Fruit fly (Drosophila melanogaster) Kc167 (cell line): ENCODE data around the gene CG10029.

Experiments
- Myc ChIP-seq: fragments of >200 bp; optimal IDR thresholded peaks from 2 replicates; lab custom pipeline; 2017; ENCODE audit warnings: missing external identifiers
- Sin3A ChIP-seq: fragments of >200 bp; optimal IDR thresholded peaks from 2 replicates; lab custom pipeline; 2018; ENCODE audit warnings: missing external identifiers
- h ChIP-seq: fragments of >200 bp; optimal IDR thresholded peaks from 3 replicates; lab custom pipeline; 2018; ENCODE audit warnings: missing external identifiers
- insv ChIP-seq: fragments of >200 bp; optimal IDR thresholded peaks from 3 replicates; lab custom pipeline; 2018; ENCODE audit warnings: missing external identifiers
- psq ChIP-seq: fragments of >200 bp; optimal IDR thresholded peaks from 2 replicates; lab custom pipeline; 2017; ENCODE audit warnings: missing external identifiers
- ttk ChIP-seq: sonication (Bioruptor generic); optimal IDR thresholded peaks from 2 replicates; lab custom pipeline; 2017; ENCODE audit warnings: missing external identifiers

Gene CG10029

dm6 chr3R:7313034-7313433 lies 4.0 kb downstream of the CG10029 start:
- TF ChIP-seq Sin3A (no peak), Myc (lab: Kevin White, UChicago) (no peak), psq (no peak), ttk (no peak), insv (lab: Kevin White, UChicago) (no peak), h (no peak)

dm6 chr3R:7310576-7310975 lies 6.4 kb downstream of the CG10029 start:
- TF ChIP-seq ttk, result no peak

dm6 chr3R:7309579-7310037 lies 7.4 kb downstream of the CG10029 start, which contains the start of gene rn:
TSS of gene rn (minus strand) at chr3R:7309629.
- no peak for TF ChIP-seq Myc (lab: Kevin White, UChicago)
- no peak for TF ChIP-seq ttk
- no peak for TF ChIP-seq psq
- TF ChIP-seq insv (lab: Kevin White, UChicago), result no peak
- no peak for TF ChIP-seq h
- no peak for TF ChIP-seq Sin3A

dm6 chr3R:7306539-7307192 lies 10.3 kb downstream of the CG10029 start:
- no peak for TF ChIP-seq Myc (lab: Kevin White, UChicago)
- no peak for TF ChIP-seq psq
- TF ChIP-seq ttk, result no peak
- TF ChIP-seq insv (lab: Kevin White, UChicago), result no peak
- no peak for TF ChIP-seq Sin3A
- no peak for TF ChIP-seq h

- TF ChIP-seq Sin3A (no peak), psq (no peak), ttk (no peak), insv (lab: Kevin White, UChicago) (no peak), h (no peak), Myc (lab: Kevin White, UChicago) (no peak)
Observed at dm6 chr3R:7304455-7305088, 12.4 kb downstream of the CG10029 start, which contains the start of gene CG42544. TSS of gene CG42544 (plus strand) at chr3R:7304592.

dm6 chr3R:7285662-7286061 lies 31.3 kb downstream of the CG10029 start, which contains the start of gene RacGAP84C:
TSS of gene RacGAP84C (plus strand) at chr3R:7285962.
- no peak for TF ChIP-seq psq
- TF ChIP-seq ttk, result no peak
- TF ChIP-seq Myc (lab: Kevin White, UChicago), result no peak
- no peak for TF ChIP-seq Sin3A

- TF ChIP-seq insv (lab: Kevin White, UChicago), result no peak
- TF ChIP-seq h, result no peak
- TF ChIP-seq Sin3A, result no peak
- TF ChIP-seq Myc (lab: Kevin White, UChicago), result no peak
- TF ChIP-seq ttk, result no peak
- no peak for TF ChIP-seq psq
Observed at dm6 chr3R:7282244-7282890, 34.6 kb downstream of the CG10029 start.

- no peak for TF ChIP-seq insv (lab: Kevin White, UChicago)
- TF ChIP-seq psq, result no peak
- no peak for TF ChIP-seq Sin3A
- TF ChIP-seq h, result no peak
- no peak for TF ChIP-seq ttk
- no peak for TF ChIP-seq Myc (lab: Kevin White, UChicago)
Observed at dm6 chr3R:7276782-7277181, 40.2 kb downstream of the CG10029 start.

dm6 chr3R:7274973-7275525 lies 42.0 kb downstream of the CG10029 start:
- TF ChIP-seq insv (lab: Kevin White, UChicago), result no peak
- TF ChIP-seq Myc (lab: Kevin White, UChicago), result no peak
- no peak for TF ChIP-seq h
- TF ChIP-seq psq, result no peak
- no peak for TF ChIP-seq ttk
